Worm (Caenorhabditis elegans): ENCODE results near the gene T02H6.1.
A peak's percentile ranks its signal among the peaks of the same experiment; 100 is the strongest.

T02H6.1 gene

DNA sequence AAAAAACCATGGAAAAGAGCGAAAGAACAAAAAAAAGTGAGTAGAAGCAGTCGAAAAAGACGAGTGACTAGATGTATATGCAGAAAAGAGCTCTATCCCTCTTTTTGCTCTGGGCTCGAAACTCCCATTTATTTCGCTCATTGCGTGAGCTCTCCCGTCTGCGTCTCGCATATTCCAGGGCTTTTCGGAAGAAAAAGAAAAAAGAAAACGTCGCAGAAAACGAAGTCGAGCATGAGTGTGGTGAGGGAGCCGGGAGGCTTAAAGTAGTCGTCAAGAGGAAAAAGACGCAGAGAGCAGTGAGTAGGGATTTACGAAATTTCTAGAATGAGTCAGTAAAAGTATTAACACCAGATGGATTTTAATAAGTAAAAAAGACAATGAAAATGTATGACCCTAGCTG lies 50.6 kb downstream of the T02H6.1 start (continued):
- TF ChIP-seq nhr-48 (tag; optimal IDR thresholded peaks at IDR 0.05) (no peak), rbr-2 (tag; optimal IDR thresholded peaks at IDR 0.05) (peak; percentile 57), zip-11 (GFP tag; IDR thresholded peaks at IDR 0.05) (no peak), sdz-12 (GFP tag; optimal IDR thresholded peaks at IDR 0.05) (no peak), D1046.2 (GFP tag; IDR thresholded peaks at IDR 0.05) (no peak), cey-2 (tag; optimal IDR thresholded peaks at IDR 0.05; ENCODE audit: borderline replicate concordance, insufficient read depth) (no peak), snpc-1.2 (GFP tag; IDR thresholded peaks at IDR 0.05) (no peak), nhr-76 (tag; optimal IDR thresholded peaks at IDR 0.05) (no peak), Y48G9A.11 (GFP tag; IDR thresholded peaks at IDR 0.05) (no peak), nhr-237 (tag; optimal IDR thresholded peaks at IDR 0.05) (no peak), lim-7 (GFP tag; IDR thresholded peaks at IDR 0.05) (no peak), attf-4 (tag; optimal IDR thresholded peaks at IDR 0.05) (no peak), ztf-11 (tag; optimal IDR thresholded peaks at IDR 0.05) (no peak), dmd-9 (GFP tag; IDR thresholded peaks at IDR 0.05) (0 out of 2 replicates have a peak, but pooled peaks have one; percentile 32), nhr-111 (GFP tag; optimal IDR thresholded peaks at IDR 0.05) (no peak), ZK546.5 (tag; optimal IDR thresholded peaks at IDR 0.05) (no peak), mep-1 (tag; optimal IDR thresholded peaks at IDR 0.05) (peak; percentile 51), zfp-2 (tag; optimal IDR thresholded peaks at IDR 0.05) (no peak), ces-1 (GFP tag; optimal IDR thresholded peaks at IDR 0.05) (no peak), vab-7 (GFP tag; IDR thresholded peaks at IDR 0.05) (no peak), skn-1 (tag; optimal IDR thresholded peaks at IDR 0.05) (no peak), mes-2 (tag; optimal IDR thresholded peaks at IDR 0.05; ENCODE audit: poor library complexity, severe bottlenecking) (no peak), F26F4.8 (GFP tag; conservative IDR thresholded peaks at IDR 0.05) (no peak), F44E2.7 (GFP tag; IDR thresholded peaks at IDR 0.05) (no peak), daf-8 (GFP tag; IDR thresholded peaks at IDR 0.05) (no peak), dve-1 (tag; optimal IDR thresholded peaks at IDR 0.05; ENCODE audit: insufficient read depth) (no peak), lir-3 (tag; optimal IDR thresholded peaks at IDR 0.05) (no peak), tra-1 (GFP tag; IDR thresholded peaks at IDR 0.05) (0 out of 2 replicates have a peak, but pooled peaks have one; percentile 26), nhr-77 (tag; optimal IDR thresholded peaks at IDR 0.05) (no peak), snpc-4 (tag; optimal IDR thresholded peaks at IDR 0.05) (no peak), F37D6.2 (tag; optimal IDR thresholded peaks at IDR 0.05) (peak; percentile 43)

ce11 chrII:760276-760675 lies 51.1 kb downstream of the T02H6.1 start:
- TF ChIP-seq ctbp-1 (GFP tag; IDR thresholded peaks at IDR 0.05), result no peak
- no peak for TF ChIP-seq snpc-4 (tag; optimal IDR thresholded peaks at IDR 0.05)
- no peak for TF ChIP-seq lin-1 (GFP tag; IDR thresholded peaks at IDR 0.05)
- peak; percentile 76 for TF ChIP-seq php-3 (GFP tag; IDR thresholded peaks at IDR 0.05)
- TF ChIP-seq ztf-11 (tag; optimal IDR thresholded peaks at IDR 0.05), result no peak
- no peak for TF ChIP-seq ZK337.2 (GFP tag; IDR thresholded peaks at IDR 0.05)
- no peak for TF ChIP-seq ceh-82 (tag; optimal IDR thresholded peaks at IDR 0.05)
- no peak for TF ChIP-seq nhr-77 (tag; optimal IDR thresholded peaks at IDR 0.05)
- TF ChIP-seq pqm-1 (tag; optimal IDR thresholded peaks at IDR 0.05), result peak; percentile 52

DNA sequence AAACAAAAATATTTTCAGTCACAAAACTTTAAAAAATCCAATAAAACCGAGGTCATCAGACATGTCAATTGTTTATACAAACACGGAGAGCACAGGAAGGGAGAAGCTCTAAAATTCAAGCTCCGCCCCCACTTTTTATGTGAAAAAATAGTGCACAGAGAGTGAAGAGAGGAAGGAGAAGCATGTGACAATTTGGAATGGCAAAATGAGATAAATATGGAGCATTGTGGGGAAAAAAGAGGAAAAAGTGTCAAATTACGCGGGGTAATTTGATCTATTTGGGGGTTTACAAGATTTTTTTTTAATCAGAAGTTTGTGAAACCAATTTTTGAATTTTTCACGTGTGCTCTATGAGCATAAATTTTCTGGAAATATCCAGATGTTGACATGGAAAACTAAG lies 53.8 kb downstream of the T02H6.1 start:
- peak in 1 of 2 experiments; percentile 21 for TF ChIP-seq mdl-1 (tag; optimal IDR thresholded peaks at IDR 0.05)
- TF ChIP-seq attf-4 (tag; optimal IDR thresholded peaks at IDR 0.05), result no peak
- no peak for TF ChIP-seq ceh-32 (tag; optimal IDR thresholded peaks at IDR 0.05; ENCODE audit: poor library complexity)
- TF ChIP-seq hlh-11 (tag; optimal IDR thresholded peaks at IDR 0.05), result peak; percentile 37
- TF ChIP-seq ces-1 (GFP tag; optimal IDR thresholded peaks at IDR 0.05), result no peak
- no peak for TF ChIP-seq Y75B8A.6 (GFP tag; IDR thresholded peaks at IDR 0.05)
- peak; percentile 50 for TF ChIP-seq hlh-30 (tag; optimal IDR thresholded peaks at IDR 0.05; ENCODE audit: insufficient read depth)
- no peak for TF ChIP-seq lin-15B (tag; optimal IDR thresholded peaks at IDR 0.05)
- TF ChIP-seq dmd-8 (GFP tag; IDR thresholded peaks at IDR 0.05), result no peak
- peak in 1 of 2 experiments; percentile 40 for TF ChIP-seq lsy-2 (tag; optimal IDR thresholded peaks at IDR 0.05)
- TF ChIP-seq arid-1 (GFP tag; conservative IDR thresholded peaks at IDR 0.05), result no peak
- TF ChIP-seq php-3 (GFP tag; IDR thresholded peaks at IDR 0.05), result peak; percentile 72
- no peak for TF ChIP-seq ZK337.2 (GFP tag; IDR thresholded peaks at IDR 0.05)
- TF ChIP-seq aha-1 (tag), result peak; percentile 31
- no peak for TF ChIP-seq daf-16 (GFP tag; optimal IDR thresholded peaks at IDR 0.05)
- peak; percentile 57 for TF ChIP-seq daf-16 (tag; optimal IDR thresholded peaks at IDR 0.05)
- TF ChIP-seq dmd-6 (GFP tag; IDR thresholded peaks at IDR 0.05), result peak; percentile 29; the same call in 1 of the 2 replicates
- TF ChIP-seq mep-1 (tag; optimal IDR thresholded peaks at IDR 0.05), result peak; percentile 9
- peak; percentile 44 for TF ChIP-seq dve-1 (tag; optimal IDR thresholded peaks at IDR 0.05; ENCODE audit: insufficient read depth)
- 0 out of 2 replicates have a peak, but pooled peaks have one; percentile 53 for TF ChIP-seq ctbp-1 (GFP tag; IDR thresholded peaks at IDR 0.05)

Measured in whole organism, L4 larva.